Fruit fly (Drosophila melanogaster) whole organism, adult: Measurements from ENCODE around the gene CG7465.

ENCODE experiments used
- CG7045 ChIP-seq: fragments of 200-800 bp; sonication (Bioruptor generic); optimal IDR thresholded peaks from 2 replicates; lab custom pipeline; 2017; ENCODE audit warnings: missing biosample characterization, mild to moderate bottlenecking, missing genetic modification characterization
- Crg-1 ChIP-seq: fragments of 200-800 bp; sonication (Bioruptor generic); optimal IDR thresholded peaks from 2 replicates; lab custom pipeline; 2016; ENCODE audit warnings: missing biosample characterization, missing genetic modification characterization
- Hr96 ChIP-seq: fragments of 200-800 bp; sonication (Bioruptor generic); optimal IDR thresholded peaks from 2 replicates; lab custom pipeline; 2016; ENCODE audit warnings: missing biosample characterization, missing genetic modification characterization
- cic ChIP-seq: fragments of 200-800 bp; sonication (Bioruptor generic); optimal IDR thresholded peaks from 2 replicates; lab custom pipeline; 2017; ENCODE audit warnings: missing biosample characterization, mild to moderate bottlenecking, missing genetic modification characterization, moderate library complexity
- cnc ChIP-seq, 2 experiments: fragments of >200 bp; optimal IDR thresholded peaks; 2 replicates each; lab custom pipeline; 2017
- ovo ChIP-seq: fragments of 200-800 bp; sonication (Bioruptor generic); optimal IDR thresholded peaks from 2 replicates; lab custom pipeline; 2016; ENCODE audit warnings: missing biosample characterization, missing genetic modification characterization
- pad ChIP-seq: fragments of 200-800 bp; sonication (Bioruptor generic); optimal IDR thresholded peaks from 3 replicates; lab custom pipeline; 2017; ENCODE audit warnings: missing biosample characterization, missing genetic modification characterization, mild to moderate bottlenecking, moderate library complexity, missing genetic modification reagents
- toe ChIP-seq: fragments of 200-800 bp; sonication (Bioruptor generic); optimal IDR thresholded peaks from 2 replicates; lab custom pipeline; 2016; ENCODE audit warnings: missing biosample characterization, missing genetic modification characterization

DNA sequence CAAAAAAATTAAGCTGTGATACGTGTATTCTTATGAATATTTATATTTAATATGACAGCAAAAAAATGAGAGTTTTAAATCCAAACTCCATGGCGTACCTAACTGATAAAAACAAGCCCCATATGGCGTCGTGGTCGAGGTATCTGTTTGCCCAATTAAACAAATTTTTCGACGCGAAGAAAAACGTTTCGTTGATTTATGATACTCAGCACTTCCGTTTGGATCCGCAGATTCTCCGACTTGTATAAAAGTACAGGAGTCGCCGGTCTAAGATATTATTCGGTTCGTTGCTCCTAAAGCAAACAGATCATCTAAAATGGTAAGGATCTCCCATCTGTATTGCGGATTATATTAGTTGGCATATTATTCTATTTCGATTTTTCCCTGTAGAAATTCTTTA is 8.6 kb upstream of the CG7465 start, which contains the start of gene CG32248:
- TF ChIP-seq CG7045 (GFP tag; lab: Kevin White, UChicago) (no peak), Hr96 (no peak), cic (no peak), cnc (optimal IDR thresholded peaks at IDR 0.05; lab: Kevin White, UChicago) (no peak), pad (GFP tag; lab: Kevin White, UChicago) (no peak), ovo (GFP tag; lab: Kevin White, UChicago) (no peak), toe (GFP tag; lab: Kevin White, UChicago) (no peak), Crg-1 (GFP tag; lab: Kevin White, UChicago) (no peak)
